Worm (Caenorhabditis elegans) whole organism, mixed stage, embryonic: ENCODE measurements around the gene bgnt-1.5.
A peak's percentile ranks its signal among the peaks of the same experiment; 100 is the strongest.

Experiments
- bed-3 ChIP-seq: fragments of 200-800 bp; sonication (Bioruptor generic); optimal IDR thresholded peaks from 3 replicates; lab custom pipeline; 2018; ENCODE audit warnings: mild to moderate bottlenecking, missing genetic modification characterization, moderate library complexity, missing compliant biosample characterization
- blmp-1 ChIP-seq: fragments of 150-350 bp; optimal IDR thresholded peaks from 2 replicates; lab custom pipeline; 2014; ENCODE audit warnings: missing biosample characterization, missing genetic modification characterization
- ceh-39 ChIP-seq: fragments of 150-350 bp; optimal IDR thresholded peaks from 2 replicates; lab custom pipeline; 2014; ENCODE audit warnings: missing biosample characterization, missing genetic modification characterization
- ceh-43 ChIP-seq: fragments of 200-800 bp; sonication (Bioruptor generic); optimal IDR thresholded peaks from 2 replicates; lab custom pipeline; 2018; ENCODE audit warnings: mild to moderate bottlenecking, missing genetic modification characterization, moderate library complexity, missing compliant biosample characterization
- ceh-83 ChIP-seq: fragments of 200-800 bp; sonication (Bioruptor generic); optimal IDR thresholded peaks from 2 replicates; lab custom pipeline; 2018; ENCODE audit warnings: mild to moderate bottlenecking, missing genetic modification characterization, missing compliant biosample characterization
- ces-1 ChIP-seq: fragments of 150-350 bp; optimal IDR thresholded peaks from 2 replicates; lab custom pipeline; 2014; ENCODE audit warnings: missing biosample characterization, missing genetic modification reagents, missing genetic modification characterization
- cnd-1 ChIP-seq: fragments of 200-800 bp; sonication (Bioruptor generic); optimal IDR thresholded peaks from 2 replicates; lab custom pipeline; 2018; ENCODE audit warnings: mild to moderate bottlenecking, missing genetic modification characterization, missing compliant biosample characterization
- drap-1 ChIP-seq: fragments of 200-800 bp; sonication (Bioruptor generic); optimal IDR thresholded peaks from 3 replicates; lab custom pipeline; 2018; ENCODE audit warnings: mild to moderate bottlenecking, missing genetic modification characterization, missing compliant biosample characterization
- flh-1 ChIP-seq: fragments of 200-800 bp; sonication (Bioruptor generic); optimal IDR thresholded peaks from 2 replicates; lab custom pipeline; 2018; ENCODE audit warnings: mild to moderate bottlenecking, missing genetic modification characterization, moderate library complexity, missing compliant biosample characterization
- ham-2 ChIP-seq: fragments of 200-800 bp; sonication (Bioruptor generic); optimal IDR thresholded peaks from 2 replicates; lab custom pipeline; 2018; ENCODE audit warnings: mild to moderate bottlenecking, missing genetic modification characterization, missing compliant biosample characterization
- hlh-1 ChIP-seq: fragments of 150-350 bp; optimal IDR thresholded peaks from 2 replicates; lab custom pipeline; 2014; ENCODE audit warnings: missing biosample characterization, missing genetic modification reagents, missing genetic modification characterization
- lin-13 ChIP-seq: fragments of 150-350 bp; optimal IDR thresholded peaks from 2 replicates; lab custom pipeline; 2014; ENCODE audit warnings: missing biosample characterization, missing genetic modification characterization
- lin-32 ChIP-seq: fragments of 200-800 bp; sonication (Bioruptor generic); optimal IDR thresholded peaks from 2 replicates; lab custom pipeline; 2018; ENCODE audit warnings: mild to moderate bottlenecking, missing genetic modification characterization, missing compliant biosample characterization
- lsy-2 ChIP-seq: fragments of 150-350 bp; optimal IDR thresholded peaks from 2 replicates; lab custom pipeline; 2014; ENCODE audit warnings: missing biosample characterization, missing genetic modification characterization
- mab-5 ChIP-seq: fragments of 150-350 bp; optimal IDR thresholded peaks from 2 replicates; lab custom pipeline; 2014; ENCODE audit warnings: missing biosample characterization, missing genetic modification characterization
- mep-1 ChIP-seq: fragments of 150-350 bp; optimal IDR thresholded peaks from 2 replicates; lab custom pipeline; 2017; ENCODE audit warnings: missing biosample characterization, missing genetic modification reagents, missing genetic modification characterization, inconsistent platforms
- mls-2 ChIP-seq: sonication (generic microtip); optimal IDR thresholded peaks from 2 replicates; lab custom pipeline; 2016; ENCODE audit warnings: mild to moderate bottlenecking, missing genetic modification characterization, moderate library complexity, missing compliant biosample characterization
- nhr-12 ChIP-seq: fragments of 150-350 bp; optimal IDR thresholded peaks from 2 replicates; lab custom pipeline; 2014; ENCODE audit warnings: missing biosample characterization, missing genetic modification characterization
- nhr-2 ChIP-seq: fragments of 150-350 bp; optimal IDR thresholded peaks from 2 replicates; lab custom pipeline; 2014; ENCODE audit warnings: missing biosample characterization, missing genetic modification characterization
- nhr-237 ChIP-seq: fragments of 150-350 bp; optimal IDR thresholded peaks from 2 replicates; lab custom pipeline; 2014; ENCODE audit warnings: missing biosample characterization, missing genetic modification characterization
- nhr-28 ChIP-seq: fragments of 150-350 bp; optimal IDR thresholded peaks from 2 replicates; lab custom pipeline; 2014; ENCODE audit warnings: missing biosample characterization, missing genetic modification characterization
- nhr-76 ChIP-seq: sonication (generic microtip); optimal IDR thresholded peaks from 2 replicates; lab custom pipeline; 2017; ENCODE audit warnings: missing biosample characterization, missing genetic modification characterization
- sem-2 ChIP-seq: fragments of 200-800 bp; sonication (Bioruptor generic); optimal IDR thresholded peaks from 2 replicates; lab custom pipeline; 2018; ENCODE audit warnings: mild to moderate bottlenecking, missing genetic modification characterization, missing compliant biosample characterization
- snpc-4 ChIP-seq: fragments of 150-350 bp; optimal IDR thresholded peaks from 2 replicates; lab custom pipeline; 2014; ENCODE audit warnings: missing biosample characterization, missing genetic modification characterization
- sptf-1 ChIP-seq: sonication (generic microtip); optimal IDR thresholded peaks from 2 replicates; lab custom pipeline; 2017; ENCODE audit warnings: mild to moderate bottlenecking, missing genetic modification characterization, moderate library complexity, missing compliant biosample characterization
- tbx-8 ChIP-seq: fragments of 200-800 bp; sonication (Bioruptor generic); optimal IDR thresholded peaks from 2 replicates; lab custom pipeline; 2018; ENCODE audit warnings: mild to moderate bottlenecking, missing genetic modification characterization, moderate library complexity, missing compliant biosample characterization
- unc-120 ChIP-seq: sonication (generic microtip); optimal IDR thresholded peaks from 2 replicates; lab custom pipeline; 2017; ENCODE audit warnings: missing genetic modification characterization, missing compliant biosample characterization; ENCODE audit not compliant: poor library complexity, severe bottlenecking
- unc-39 ChIP-seq: fragments of 150-350 bp; optimal IDR thresholded peaks from 2 replicates; lab custom pipeline; 2014; ENCODE audit warnings: missing biosample characterization, missing genetic modification characterization
- unc-62 ChIP-seq: fragments of 150-350 bp; optimal IDR thresholded peaks from 2 replicates; lab custom pipeline; 2014; ENCODE audit warnings: missing biosample characterization, missing genetic modification reagents, missing genetic modification characterization
- zip-8 ChIP-seq: fragments of 150-350 bp; optimal IDR thresholded peaks from 2 replicates; lab custom pipeline; 2014; ENCODE audit warnings: missing biosample characterization, missing genetic modification characterization
- ztf-11 ChIP-seq: fragments of 150-350 bp; optimal IDR thresholded peaks from 2 replicates; lab custom pipeline; 2014; ENCODE audit warnings: missing biosample characterization, missing genetic modification characterization

bgnt-1.5 gene

DNA sequence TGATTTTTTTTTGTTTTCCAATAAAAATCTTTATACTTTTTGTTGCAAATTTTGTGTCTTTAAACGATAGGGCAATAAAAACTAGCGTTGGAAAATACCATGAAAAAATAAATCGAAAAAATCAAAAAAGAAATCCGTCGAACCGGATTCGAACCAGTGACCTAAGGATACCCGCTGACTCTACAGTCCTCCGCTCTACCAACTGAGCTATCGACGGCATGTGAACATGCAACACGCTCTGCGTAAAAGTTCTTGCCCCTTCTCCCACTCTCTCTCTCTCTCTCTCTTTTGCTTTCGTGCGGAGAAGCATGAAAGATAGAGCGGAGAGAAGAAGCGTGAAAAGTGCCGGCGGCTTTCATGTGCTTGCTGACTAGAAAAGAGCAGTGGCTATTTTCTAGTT, 32.4 kb upstream of the bgnt-1.5 start:
- no peak for TF ChIP-seq ceh-39 (tag; lab: Kevin White, UChicago)
- no peak for TF ChIP-seq zip-8
- TF ChIP-seq flh-1 (GFP tag; lab: Kevin White, UChicago) = peak; percentile 16
- no peak for TF ChIP-seq ces-1 (GFP tag; lab: Kevin White, UChicago)
- TF ChIP-seq bed-3 (GFP tag; lab: Kevin White, UChicago) = peak; percentile 64
- no peak for TF ChIP-seq ztf-11 (tag; lab: Kevin White, UChicago)
- TF ChIP-seq cnd-1 (tag; lab: Kevin White, UChicago) = peak; percentile 66
- TF ChIP-seq ceh-83 (GFP tag; lab: Kevin White, UChicago) = peak; percentile 73
- peak; percentile 89 for TF ChIP-seq mls-2 (tag; lab: Kevin White, UChicago)
- TF ChIP-seq ham-2 (GFP tag; lab: Kevin White, UChicago) = peak; percentile 72
- TF ChIP-seq nhr-12 (tag; lab: Kevin White, UChicago) = no peak
- peak; percentile 80 for TF ChIP-seq lin-32 (GFP tag; lab: Kevin White, UChicago)
- no peak for TF ChIP-seq hlh-1 (tag; lab: Kevin White, UChicago)
- no peak for TF ChIP-seq nhr-2 (tag; lab: Kevin White, UChicago)
- no peak for TF ChIP-seq nhr-28 (tag; lab: Kevin White, UChicago)
- peak; percentile 43 for TF ChIP-seq nhr-237 (tag; lab: Kevin White, UChicago)
- TF ChIP-seq lsy-2 = peak; percentile 22
- peak; percentile 42 for TF ChIP-seq mep-1 (tag; lab: Kevin White, UChicago)
- peak; percentile 66 for TF ChIP-seq ceh-43 (GFP tag; lab: Kevin White, UChicago)
- no peak for TF ChIP-seq snpc-4 (tag; lab: Kevin White, UChicago)
- peak; percentile 86 for TF ChIP-seq drap-1 (GFP tag; lab: Kevin White, UChicago)
- peak; percentile 66 for TF ChIP-seq unc-120
- TF ChIP-seq sptf-1 (tag; lab: Kevin White, UChicago) = no peak
- peak; percentile 56 for TF ChIP-seq sem-2 (GFP tag; lab: Kevin White, UChicago)

DNA sequence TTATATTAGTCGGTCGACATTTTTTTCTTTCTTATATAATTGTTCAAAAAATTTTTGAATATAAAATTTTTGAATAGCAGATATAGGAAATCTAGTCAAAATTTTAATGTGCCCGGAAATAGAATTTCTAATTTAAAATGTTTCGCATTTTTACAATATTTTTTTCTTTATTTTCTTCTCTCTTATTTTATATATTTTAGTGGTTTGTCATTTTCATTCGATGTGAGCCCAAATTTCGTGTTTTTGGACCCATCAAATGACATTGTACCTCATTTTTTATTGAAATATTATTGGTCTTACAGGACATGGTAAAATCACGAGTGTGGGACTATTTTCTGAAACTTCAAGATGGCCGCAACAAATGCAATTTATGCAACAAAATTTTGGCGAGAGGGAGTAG, 30.0 kb upstream of the bgnt-1.5 start, which contains the start of gene K09A11.1:
Gene K09A11.1 (plus strand): TSS at position 301 of the 400 bp plus-strand sequence.
- TF ChIP-seq snpc-4 (tag; lab: Kevin White, UChicago) = no peak
- TF ChIP-seq tbx-8 = no peak
- no peak for TF ChIP-seq nhr-237 (tag; lab: Kevin White, UChicago)
- no peak for TF ChIP-seq unc-39 (tag; lab: Kevin White, UChicago)
- TF ChIP-seq drap-1 (GFP tag; lab: Kevin White, UChicago) = no peak
- no peak for TF ChIP-seq nhr-76
- TF ChIP-seq lin-32 (GFP tag; lab: Kevin White, UChicago) = no peak
- TF ChIP-seq lsy-2 = no peak
- no peak for TF ChIP-seq bed-3 (GFP tag; lab: Kevin White, UChicago)
- no peak for TF ChIP-seq sem-2 (GFP tag; lab: Kevin White, UChicago)
- TF ChIP-seq nhr-12 (tag; lab: Kevin White, UChicago) = no peak
- TF ChIP-seq lin-13 (tag; lab: Kevin White, UChicago) = no peak
- no peak for TF ChIP-seq ceh-43 (GFP tag; lab: Kevin White, UChicago)
- TF ChIP-seq mep-1 (tag; lab: Kevin White, UChicago) = no peak
- no peak for TF ChIP-seq unc-62
- no peak for TF ChIP-seq unc-120
- TF ChIP-seq blmp-1 (tag; lab: Kevin White, UChicago) = no peak
- TF ChIP-seq, all 35 proteins: peak for 0

- TF ChIP-seq unc-62 = no peak
- TF ChIP-seq sem-2 (GFP tag; lab: Kevin White, UChicago) = no peak
- TF ChIP-seq hlh-1 (tag; lab: Kevin White, UChicago) = no peak
- no peak for TF ChIP-seq lin-32 (GFP tag; lab: Kevin White, UChicago)
- TF ChIP-seq tbx-8 = no peak
- TF ChIP-seq nhr-28 (tag; lab: Kevin White, UChicago) = no peak
- TF ChIP-seq, all 35 proteins: peak for 0
Measured at ce11 chrX:13257577-13257976, 25.4 kb upstream of the bgnt-1.5 start, which contains the start of gene K08H2.10. TSS of gene K08H2.10 (plus strand) at chrX:13257806.

ce11 chrX:13251914-13252434, 19.8 kb upstream of the bgnt-1.5 start, which contains the start of gene nhr-32:
TSS of gene nhr-32 (plus strand) at chrX:13251964.
- TF ChIP-seq tbx-8 = no peak
- TF ChIP-seq mab-5 (tag; lab: Kevin White, UChicago) = no peak
- TF ChIP-seq lin-13 (tag; lab: Kevin White, UChicago) = no peak
- TF ChIP-seq unc-39 (tag; lab: Kevin White, UChicago) = no peak
- TF ChIP-seq nhr-2 (tag; lab: Kevin White, UChicago) = no peak
